Fruit fly (Drosophila melanogaster): ENCODE data around the gene Gem2.

Gem2 gene

dm6 chr3L:19100188-19100587, at the start of gene Gem2:
Gem2 (minus strand) TSS chr3L:19100363.
- TF ChIP-seq ttk (optimal IDR thresholded peaks at IDR 0.05), result no peak
- no peak for TF ChIP-seq Myc (optimal IDR thresholded peaks at IDR 0.05)
- TF ChIP-seq Sin3A (optimal IDR thresholded peaks at IDR 0.05), result no peak
- no peak for TF ChIP-seq insv (optimal IDR thresholded peaks at IDR 0.05)
- TF ChIP-seq psq (optimal IDR thresholded peaks at IDR 0.05), result no peak
- no peak for TF ChIP-seq h (optimal IDR thresholded peaks at IDR 0.05)

- TF ChIP-seq Sin3A (optimal IDR thresholded peaks at IDR 0.05), result no peak
- TF ChIP-seq Myc (optimal IDR thresholded peaks at IDR 0.05), result no peak
- TF ChIP-seq insv (optimal IDR thresholded peaks at IDR 0.05), result no peak
- no peak for TF ChIP-seq psq (optimal IDR thresholded peaks at IDR 0.05)
- no peak for TF ChIP-seq h (optimal IDR thresholded peaks at IDR 0.05)
- no peak for TF ChIP-seq ttk (optimal IDR thresholded peaks at IDR 0.05)
Observed at dm6 chr3L:19147169-19147568, 47.0 kb upstream of the Gem2 start.

dm6 chr3L:19143940-19144571, 43.9 kb upstream of the Gem2 start:
- TF ChIP-seq insv (optimal IDR thresholded peaks at IDR 0.05), result no peak
- no peak for TF ChIP-seq psq (optimal IDR thresholded peaks at IDR 0.05)
- TF ChIP-seq ttk (optimal IDR thresholded peaks at IDR 0.05), result no peak

- no peak for TF ChIP-seq Myc (optimal IDR thresholded peaks at IDR 0.05)
- no peak for TF ChIP-seq insv (optimal IDR thresholded peaks at IDR 0.05)
- no peak for TF ChIP-seq ttk (optimal IDR thresholded peaks at IDR 0.05)
- TF ChIP-seq Sin3A (optimal IDR thresholded peaks at IDR 0.05), result no peak
- no peak for TF ChIP-seq h (optimal IDR thresholded peaks at IDR 0.05)
- no peak for TF ChIP-seq psq (optimal IDR thresholded peaks at IDR 0.05)
Observed at dm6 chr3L:19142587-19142986, 42.4 kb upstream of the Gem2 start.

- no peak for TF ChIP-seq h (optimal IDR thresholded peaks at IDR 0.05)
- TF ChIP-seq insv (optimal IDR thresholded peaks at IDR 0.05), result no peak
- no peak for TF ChIP-seq Myc (optimal IDR thresholded peaks at IDR 0.05)
- no peak for TF ChIP-seq psq (optimal IDR thresholded peaks at IDR 0.05)
- no peak for TF ChIP-seq ttk (optimal IDR thresholded peaks at IDR 0.05)
Observed at dm6 chr3L:19140084-19141011, 40.2 kb upstream of the Gem2 start.

- TF ChIP-seq Myc (optimal IDR thresholded peaks at IDR 0.05) (no peak), insv (optimal IDR thresholded peaks at IDR 0.05) (no peak), Sin3A (optimal IDR thresholded peaks at IDR 0.05) (no peak)
Observed at dm6 chr3L:19138925-19139503, 38.9 kb upstream of the Gem2 start, which contains the start of gene CG14082. CG14082 (minus strand) TSS chr3L:19138975.

dm6 chr3L:19132586-19132985, 32.4 kb upstream of the Gem2 start:
- TF ChIP-seq psq (optimal IDR thresholded peaks at IDR 0.05) (no peak), Myc (optimal IDR thresholded peaks at IDR 0.05) (no peak), h (optimal IDR thresholded peaks at IDR 0.05) (no peak), insv (optimal IDR thresholded peaks at IDR 0.05) (no peak), Sin3A (optimal IDR thresholded peaks at IDR 0.05) (no peak), ttk (optimal IDR thresholded peaks at IDR 0.05) (no peak)

- no peak for TF ChIP-seq Myc (optimal IDR thresholded peaks at IDR 0.05)
- TF ChIP-seq ttk (optimal IDR thresholded peaks at IDR 0.05), result no peak
- TF ChIP-seq h (optimal IDR thresholded peaks at IDR 0.05), result no peak
- TF ChIP-seq insv (optimal IDR thresholded peaks at IDR 0.05), result no peak
- no peak for TF ChIP-seq psq (optimal IDR thresholded peaks at IDR 0.05)
- no peak for TF ChIP-seq Sin3A (optimal IDR thresholded peaks at IDR 0.05)
Observed at dm6 chr3L:19129565-19129964, 29.4 kb upstream of the Gem2 start, which contains the start of gene Spn75F. Spn75F (minus strand) TSS chr3L:19129665.

- TF ChIP-seq ttk (optimal IDR thresholded peaks at IDR 0.05), result no peak
- no peak for TF ChIP-seq Myc (optimal IDR thresholded peaks at IDR 0.05)
- TF ChIP-seq Sin3A (optimal IDR thresholded peaks at IDR 0.05), result no peak
- TF ChIP-seq psq (optimal IDR thresholded peaks at IDR 0.05), result no peak
- no peak for TF ChIP-seq insv (optimal IDR thresholded peaks at IDR 0.05)
- no peak for TF ChIP-seq h (optimal IDR thresholded peaks at IDR 0.05)
Observed at dm6 chr3L:19097665-19098082, 2.5 kb downstream of the Gem2 start, which contains the start of the genes Naxd and CG14079. Naxd (minus strand) TSS chr3L:19097709. CG14079 (plus strand) TSS chr3L:19097999.

- TF ChIP-seq insv (optimal IDR thresholded peaks at IDR 0.05), result no peak
- TF ChIP-seq ttk (optimal IDR thresholded peaks at IDR 0.05), result no peak
- no peak for TF ChIP-seq Sin3A (optimal IDR thresholded peaks at IDR 0.05)
- TF ChIP-seq h (optimal IDR thresholded peaks at IDR 0.05), result no peak
- TF ChIP-seq Myc (optimal IDR thresholded peaks at IDR 0.05), result no peak
- TF ChIP-seq psq (optimal IDR thresholded peaks at IDR 0.05), result no peak
Observed at dm6 chr3L:19097102-19097501, 3.1 kb downstream of the Gem2 start.

- no peak for TF ChIP-seq insv (optimal IDR thresholded peaks at IDR 0.05)
- no peak for TF ChIP-seq Sin3A (optimal IDR thresholded peaks at IDR 0.05)
- no peak for TF ChIP-seq h (optimal IDR thresholded peaks at IDR 0.05)
- TF ChIP-seq Myc (optimal IDR thresholded peaks at IDR 0.05), result no peak
- no peak for TF ChIP-seq psq (optimal IDR thresholded peaks at IDR 0.05)
Observed at dm6 chr3L:19096032-19096431, 4.1 kb downstream of the Gem2 start, which contains the start of gene CNPYb. CNPYb (minus strand) TSS chr3L:19096217.
